Worm (Caenorhabditis elegans) whole organism, L4 larva: ENCODE results near the gene cyp-29A4.

Experiments used
- F10B5.3 ChIP-seq: sonication (generic microtip); optimal IDR thresholded peaks from 2 replicates; lab custom pipeline; 2016; ENCODE audit warnings: mild to moderate bottlenecking, missing genetic modification characterization, missing compliant biosample characterization
- F49E8.2 ChIP-seq: sonication (generic microtip); optimal IDR thresholded peaks from 2 replicates; lab custom pipeline; 2016; ENCODE audit warnings: missing compliant biosample characterization, mild to moderate bottlenecking, missing genetic modification characterization, borderline replicate concordance
- Y105C5A.15 ChIP-seq: fragments of 200-800 bp; sonication (Bioruptor generic); IDR thresholded peaks from 2 replicates; pipeline ENCODE4 v1.3.6; 2022; ENCODE audit warnings: missing genetic modification characterization, missing compliant biosample characterization
- aha-1 ChIP-seq: fragments of 150-350 bp; peaks from one replicate; lab custom pipeline; 2014; ENCODE audit warnings: missing biosample characterization, missing genetic modification characterization
- ama-1 ChIP-seq: fragments of 150-350 bp; optimal IDR thresholded peaks from 2 replicates; lab custom pipeline; 2014; ENCODE audit warnings: inconsistent platforms, mixed read lengths
- ceh-20 ChIP-seq: fragments of 200-800 bp; sonication (Bioruptor generic); IDR thresholded peaks from 2 replicates; pipeline ENCODE4 v1.3.6; 2022; ENCODE audit warnings: missing genetic modification reagents, missing genetic modification characterization, missing compliant biosample characterization
- ceh-32 ChIP-seq: sonication (generic microtip); optimal IDR thresholded peaks from 2 replicates; lab custom pipeline; 2016; ENCODE audit warnings: mild to moderate bottlenecking, missing genetic modification characterization, missing compliant biosample characterization; ENCODE audit not compliant: poor library complexity
- ceh-82 ChIP-seq: sonication (generic microtip); optimal IDR thresholded peaks from 2 replicates; lab custom pipeline; 2017; ENCODE audit warnings: missing biosample characterization, missing genetic modification characterization
- ctbp-1 ChIP-seq: fragments of 200-800 bp; sonication (Bioruptor generic); IDR thresholded peaks from 2 replicates; pipeline ENCODE4 v1.3.6; 2022; ENCODE audit warnings: missing genetic modification reagents, missing genetic modification characterization, missing compliant biosample characterization
- daf-16 ChIP-seq, 3 experiments: sonication (generic microtip); optimal IDR thresholded peaks; 2 replicates each; lab custom pipeline; 2016 to 2017; ENCODE audit warnings: missing genetic modification characterization in 3 of 3, missing genetic modification reagents in 3 of 3, mild to moderate bottlenecking in 2 of 3, missing compliant biosample characterization in 2 of 3, missing biosample characterization in 1 of 3, moderate library complexity in 1 of 3
- daf-19 ChIP-seq: fragments of 200-800 bp; sonication (Bioruptor generic); conservative IDR thresholded peaks from 2 replicates; pipeline ENCODE4 v1.3.6; 2022; ENCODE audit warnings: missing genetic modification characterization, missing compliant biosample characterization
- daf-8 ChIP-seq: fragments of 200-800 bp; sonication (Bioruptor generic); IDR thresholded peaks from 2 replicates; pipeline ENCODE4 v1.3.6; 2022; ENCODE audit warnings: missing genetic modification characterization, missing compliant biosample characterization
- dmd-6 ChIP-seq: fragments of 200-800 bp; sonication (Bioruptor generic); IDR thresholded peaks from 2 replicates; pipeline ENCODE4 v1.3.6; 2022; ENCODE audit warnings: missing genetic modification reagents, missing genetic modification characterization, missing compliant biosample characterization
- dmd-8 ChIP-seq: fragments of 200-800 bp; sonication (Bioruptor generic); IDR thresholded peaks from 2 replicates; pipeline ENCODE4 v1.3.6; 2022; ENCODE audit warnings: missing genetic modification characterization, missing compliant biosample characterization
- dmd-9 ChIP-seq: fragments of 200-800 bp; sonication (Bioruptor generic); IDR thresholded peaks from 2 replicates; pipeline ENCODE4 v1.3.6; 2022; ENCODE audit warnings: missing genetic modification reagents, missing genetic modification characterization, missing compliant biosample characterization
- dve-1 ChIP-seq: sonication (generic microtip); optimal IDR thresholded peaks from 2 replicates; lab custom pipeline; 2017; ENCODE audit warnings: antibody characterized with exemption, mild to moderate bottlenecking, missing genetic modification characterization, missing compliant biosample characterization; ENCODE audit not compliant: insufficient read depth
- fos-1 ChIP-seq: fragments of 150-350 bp; optimal IDR thresholded peaks from 2 replicates; lab custom pipeline; 2014; ENCODE audit warnings: missing biosample characterization, missing genetic modification characterization
- hif-1 ChIP-seq, 2 experiments: sonication (generic microtip); optimal IDR thresholded peaks; 2 replicates each; lab custom pipeline; 2016 to 2017; ENCODE audit warnings: missing compliant biosample characterization in 2 of 2, missing genetic modification characterization in 2 of 2, missing genetic modification reagents in 2 of 2, missing genotype in 2 of 2, mild to moderate bottlenecking in 1 of 2
- hlh-11 ChIP-seq: fragments of 200-800 bp; sonication (Bioruptor generic); optimal IDR thresholded peaks from 2 replicates; lab custom pipeline; 2018; ENCODE audit warnings: mild to moderate bottlenecking, missing genetic modification characterization, missing compliant biosample characterization
- mdl-1 ChIP-seq, 2 experiments: fragments of 150-350 bp in 1 of 2; sonication (generic microtip) in 1 of 2; optimal IDR thresholded peaks; 2 replicates each; lab custom pipeline; 2014 to 2017; ENCODE audit warnings: missing biosample characterization in 2 of 2, missing genetic modification characterization in 2 of 2
- mdt-29 ChIP-seq: fragments of 200-800 bp; sonication (Bioruptor generic); IDR thresholded peaks from 2 replicates; pipeline ENCODE4 v1.3.6; 2022; ENCODE audit warnings: missing genetic modification reagents, missing genetic modification characterization, missing compliant biosample characterization
- mxl-3 ChIP-seq: fragments of 200-800 bp; sonication (Bioruptor generic); optimal IDR thresholded peaks from 2 replicates; lab custom pipeline; 2018; ENCODE audit warnings: mild to moderate bottlenecking, missing genetic modification characterization, missing compliant biosample characterization
- nhr-102 ChIP-seq: sonication (generic microtip); optimal IDR thresholded peaks from 2 replicates; lab custom pipeline; 2016; ENCODE audit warnings: mild to moderate bottlenecking, missing genetic modification characterization, moderate library complexity, missing compliant biosample characterization
- nhr-28 ChIP-seq: fragments of 150-350 bp; optimal IDR thresholded peaks from 2 replicates; lab custom pipeline; 2014; ENCODE audit warnings: missing biosample characterization, missing genetic modification characterization
- php-3 ChIP-seq: fragments of 200-800 bp; sonication (Bioruptor generic); IDR thresholded peaks from 2 replicates; pipeline ENCODE4 v1.3.6; 2022; ENCODE audit warnings: missing genetic modification reagents, missing genetic modification characterization, missing compliant biosample characterization
- pqm-1 ChIP-seq: sonication (generic microtip); optimal IDR thresholded peaks from 2 replicates; lab custom pipeline; 2017; ENCODE audit warnings: missing biosample characterization, missing genetic modification characterization
- snpc-1.2 ChIP-seq: fragments of 200-800 bp; sonication (Bioruptor generic); IDR thresholded peaks from 2 replicates; pipeline ENCODE4 v1.3.6; 2022; ENCODE audit warnings: missing genetic modification reagents, missing genetic modification characterization, missing compliant biosample characterization
- spr-3 ChIP-seq: fragments of 200-800 bp; sonication (Bioruptor generic); optimal IDR thresholded peaks from 2 replicates; lab custom pipeline; 2018; ENCODE audit warnings: mild to moderate bottlenecking, missing genetic modification characterization, missing compliant biosample characterization
- tra-1 ChIP-seq: fragments of 200-800 bp; sonication (Bioruptor generic); IDR thresholded peaks from 2 replicates; pipeline ENCODE4 v1.3.6; 2022; ENCODE audit warnings: missing genetic modification reagents, missing genetic modification characterization, missing compliant biosample characterization
- unc-62 ChIP-seq, 3 experiments: fragments of 150-350 bp in 1 of 3; sonication (generic microtip); optimal IDR thresholded peaks in 2 of 3; peaks in 1 of 3; 1 replicate in 1 of 3; 2 replicates in 2 of 3; lab custom pipeline; 2014 to 2017; ENCODE audit warnings: missing biosample characterization in 3 of 3, missing genetic modification characterization in 3 of 3, missing genetic modification reagents in 3 of 3, missing genotype in 1 of 3
- zfp-2 ChIP-seq: sonication (generic microtip); optimal IDR thresholded peaks from 2 replicates; lab custom pipeline; 2016; ENCODE audit warnings: mild to moderate bottlenecking, missing genetic modification characterization, missing compliant biosample characterization
- zip-2 ChIP-seq: fragments of 150-350 bp; optimal IDR thresholded peaks from 2 replicates; lab custom pipeline; 2014; ENCODE audit warnings: missing biosample characterization, missing genetic modification characterization
- ztf-11 ChIP-seq: fragments of 150-350 bp; optimal IDR thresholded peaks from 2 replicates; lab custom pipeline; 2014; ENCODE audit warnings: missing biosample characterization, missing genetic modification characterization

cyp-29A4 gene

DNA sequence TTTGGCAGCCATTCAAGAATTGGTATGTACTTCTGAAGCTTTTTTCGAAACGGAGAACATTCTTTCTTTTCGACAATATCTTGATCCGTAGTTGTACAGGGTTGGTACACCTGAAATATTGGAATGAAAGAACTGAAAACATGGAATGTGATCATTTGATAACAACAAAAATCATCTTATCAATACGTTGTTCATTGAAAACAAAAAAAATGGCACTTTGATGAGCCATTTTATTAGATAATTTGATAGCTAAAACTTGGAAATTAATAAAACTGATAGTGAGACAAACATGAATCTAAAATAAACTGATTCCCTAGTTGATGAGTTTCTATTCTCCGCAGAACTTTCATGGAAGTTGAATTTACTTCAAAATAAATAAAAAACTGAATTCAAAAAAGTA is 17.9 kb downstream of the cyp-29A4 start:
- no peak for TF ChIP-seq ztf-11 (tag; lab: Kevin White, UChicago)
- TF ChIP-seq dmd-8 = no peak
- peak; percentile 30 for TF ChIP-seq pqm-1 (tag; lab: Kevin White, UChicago)
- peak; percentile 50 for TF ChIP-seq php-3 (GFP tag; lab: Robert Waterston, UW)
- no peak for TF ChIP-seq daf-16 (GFP tag; optimal IDR thresholded peaks at IDR 0.05; lab: Kevin White, UChicago)
- TF ChIP-seq daf-16 (tag; optimal IDR thresholded peaks at IDR 0.05; lab: Kevin White, UChicago) = peak; percentile 76
- peak; percentile 56 for TF ChIP-seq dve-1

DNA sequence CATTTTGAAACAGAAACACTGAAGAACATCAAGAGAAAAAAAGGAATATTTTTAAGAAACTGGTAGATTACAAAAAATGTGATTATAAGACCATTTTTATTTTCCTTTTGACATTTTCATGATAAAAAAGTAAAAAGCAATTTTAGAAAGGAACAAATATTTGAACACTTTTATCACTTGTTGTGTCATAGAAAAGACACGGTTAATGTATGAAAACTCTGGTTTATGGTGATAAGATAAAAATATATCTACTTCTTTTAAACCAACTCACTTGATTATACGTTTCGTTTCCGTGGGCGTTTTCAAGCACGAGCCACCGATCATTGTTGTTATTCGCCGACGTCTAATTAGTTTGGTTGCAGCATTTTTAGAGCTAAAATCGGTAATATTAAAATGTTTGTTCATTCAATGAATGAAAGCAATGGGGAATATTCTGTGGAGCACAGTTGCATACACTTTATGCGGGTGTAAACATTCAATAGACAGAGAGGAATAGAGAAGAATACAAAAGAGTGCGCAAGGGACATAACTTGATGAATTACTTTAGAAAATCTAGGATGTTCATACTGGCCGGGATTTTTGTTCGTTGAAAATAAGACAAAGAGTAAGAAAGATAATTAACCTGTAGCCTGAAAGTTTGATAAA is 18.8 kb downstream of the cyp-29A4 start, which contains the start of gene sulp-8:
Gene sulp-8 (minus strand): TSS at position 469 of the 645 bp plus-strand sequence.
- TF ChIP-seq Y105C5A.15 (GFP tag; lab: Robert Waterston, UW) (no peak), F49E8.2 (no peak), mdt-29 (GFP tag; lab: Robert Waterston, UW) (no peak), daf-16 (GFP tag; optimal IDR thresholded peaks at IDR 0.05; lab: Kevin White, UChicago) (no peak), daf-16 (tag; optimal IDR thresholded peaks at IDR 0.05; lab: Kevin White, UChicago) (peak; percentile 63), hif-1 (tag; optimal IDR thresholded peaks at IDR 0.05; lab: Kevin White, UChicago) (no peak), dve-1 (peak; percentile 25), ctbp-1 (GFP tag; lab: Robert Waterston, UW) (no peak), daf-8 (GFP tag; lab: Robert Waterston, UW) (no peak), zfp-2 (tag; lab: Kevin White, UChicago) (no peak), nhr-28 (tag; lab: Kevin White, UChicago) (peak; percentile 30)

ce11 chrV:9677977-9678376 is 23.4 kb downstream of the cyp-29A4 start, which contains the start of gene cthd-1:
cthd-1 (plus strand) TSS chrV:9678277.
- no peak for TF ChIP-seq mdl-1 (tag; optimal IDR thresholded peaks at IDR 0.05; lab: Kevin White, UChicago)
- no peak for TF ChIP-seq hif-1 (tag; optimal IDR thresholded peaks at IDR 0.05; lab: Kevin White, UChicago)
- TF ChIP-seq zip-2 (tag; lab: Kevin White, UChicago) = no peak
- no peak for TF ChIP-seq nhr-102 (tag; lab: Kevin White, UChicago)
- no peak for TF ChIP-seq spr-3 (GFP tag; lab: Kevin White, UChicago)
- TF ChIP-seq ceh-32 (tag; lab: Kevin White, UChicago) = no peak
- no peak for TF ChIP-seq daf-19 (GFP tag; lab: Robert Waterston, UW)

DNA sequence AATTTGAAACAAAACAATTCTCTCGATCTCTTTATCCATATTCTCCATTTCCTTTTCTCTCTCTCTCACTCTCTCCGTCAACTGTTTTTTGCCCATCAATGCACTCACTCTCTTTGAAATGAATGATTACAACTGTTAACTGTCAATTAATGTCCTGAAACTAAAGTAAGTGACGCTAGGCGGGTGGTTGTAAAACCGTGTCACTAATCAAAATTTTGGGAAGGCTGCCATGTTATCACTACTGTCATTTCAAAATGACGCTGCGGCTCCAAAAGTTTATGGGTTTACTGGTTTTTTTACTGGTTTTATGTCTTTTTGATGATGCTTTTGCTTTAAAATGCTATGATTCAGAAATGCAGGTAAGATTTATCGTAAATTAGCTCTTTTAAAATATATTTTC is 24.6 kb downstream of the cyp-29A4 start, which contains the start of gene ZK287.9:
Gene ZK287.9 (plus strand): TSS at position 192 of the 400 bp plus-strand sequence.
- peak; percentile 70 for TF ChIP-seq hlh-11 (tag; lab: Kevin White, UChicago)
- no peak for TF ChIP-seq ama-1 (lab: Kevin White, UChicago)
- no peak for TF ChIP-seq mxl-3
- TF ChIP-seq fos-1 (tag; lab: Kevin White, UChicago) = no peak
- peak; percentile 83 for TF ChIP-seq php-3 (GFP tag; lab: Robert Waterston, UW)
- TF ChIP-seq dmd-6 (GFP tag; lab: Robert Waterston, UW) = peak; percentile 76
- peak; percentile 58; the same call in 1 of the 2 replicates for TF ChIP-seq tra-1 (GFP tag; lab: Robert Waterston, UW)
- peak; percentile 53 for TF ChIP-seq pqm-1 (tag; lab: Kevin White, UChicago)
- TF ChIP-seq dmd-9 = no peak
- 0 out of 2 replicates have a peak, but pooled peaks have one; percentile 49 for TF ChIP-seq ceh-20 (GFP tag; lab: Robert Waterston, UW)
- TF ChIP-seq ceh-82 (tag; lab: Kevin White, UChicago) = no peak
- peak in 1 of 2 experiments; percentile 49 for TF ChIP-seq unc-62 (GFP tag; optimal IDR thresholded peaks at IDR 0.05 in 1 of 2; lab: Kevin White, UChicago)
- TF ChIP-seq unc-62 (tag; optimal IDR thresholded peaks at IDR 0.05; lab: Kevin White, UChicago) = no peak
- no peak for TF ChIP-seq aha-1 (tag; lab: Kevin White, UChicago)
- peak; percentile 43 for TF ChIP-seq nhr-28 (tag; lab: Kevin White, UChicago)
- TF ChIP-seq F10B5.3 (tag; lab: Kevin White, UChicago) = no peak
- TF ChIP-seq snpc-1.2 = no peak
